Fruit fly (Drosophila melanogaster): ENCODE measurements around the gene CG33630.

DNA sequence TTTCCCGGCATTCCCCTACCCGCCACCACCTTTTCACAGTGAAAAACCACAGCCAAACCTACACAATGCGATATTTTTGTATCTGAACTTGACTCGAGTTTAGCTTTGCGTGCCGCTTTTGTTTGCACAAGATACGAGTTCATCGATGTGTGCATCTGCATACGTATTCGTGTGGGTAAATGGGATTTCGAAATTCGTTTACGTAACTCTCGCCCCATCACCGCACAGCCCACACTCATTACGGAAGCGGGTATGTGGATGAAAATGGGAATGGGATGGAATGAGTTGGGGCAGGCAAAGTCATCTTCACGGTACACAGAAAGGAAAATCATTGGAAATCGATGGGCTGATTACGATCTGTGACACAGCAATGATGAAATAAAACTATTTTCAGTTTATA, 23.8 kb downstream of the CG33630 start:
- TF ChIP-seq Atf6 (GFP tag; IDR thresholded peaks at IDR 0.05) = no peak
- no peak for TF ChIP-seq BtbVII (GFP tag; optimal IDR thresholded peaks at IDR 0.05)
- no peak for TF ChIP-seq Oaz (GFP tag; IDR thresholded peaks at IDR 0.05)
- no peak for TF ChIP-seq Lim3 (GFP tag; IDR thresholded peaks at IDR 0.05)
- TF ChIP-seq CG3726 (GFP tag; IDR thresholded peaks at IDR 0.05) = no peak
- TF ChIP-seq btn (GFP tag; optimal IDR thresholded peaks at IDR 0.05) = no peak
- TF ChIP-seq CG10979 (tag; optimal IDR thresholded peaks at IDR 0.05) = no peak
- no peak for TF ChIP-seq crol (GFP tag; IDR thresholded peaks at IDR 0.05)
- no peak for TF ChIP-seq lilli (GFP tag; optimal IDR thresholded peaks at IDR 0.05)
- no peak for TF ChIP-seq fd64A (GFP tag; optimal IDR thresholded peaks at IDR 0.05)
- TF ChIP-seq wek (GFP tag; optimal IDR thresholded peaks at IDR 0.05) = no peak
- no peak for TF ChIP-seq br (optimal IDR thresholded peaks at IDR 0.05)

Data from whole organism, embryonic.